Worm (Caenorhabditis elegans) whole organism, mixed stage, embryonic: ENCODE data around the gene lect-2.

Experiments
- bed-3 ChIP-seq: fragments of 200-800 bp; sonication (Bioruptor generic); optimal IDR thresholded peaks from 3 replicates; lab custom pipeline; 2018; ENCODE audit warnings: mild to moderate bottlenecking, missing genetic modification characterization, moderate library complexity, missing compliant biosample characterization
- elt-3 ChIP-seq: fragments of 150-350 bp; optimal IDR thresholded peaks from 2 replicates; lab custom pipeline; 2014; ENCODE audit warnings: missing biosample characterization, missing genetic modification characterization
- ham-2 ChIP-seq: fragments of 200-800 bp; sonication (Bioruptor generic); optimal IDR thresholded peaks from 2 replicates; lab custom pipeline; 2018; ENCODE audit warnings: mild to moderate bottlenecking, missing genetic modification characterization, missing compliant biosample characterization
- mab-5 ChIP-seq: fragments of 150-350 bp; optimal IDR thresholded peaks from 2 replicates; lab custom pipeline; 2014; ENCODE audit warnings: missing biosample characterization, missing genetic modification characterization
- nhr-2 ChIP-seq: fragments of 150-350 bp; optimal IDR thresholded peaks from 2 replicates; lab custom pipeline; 2014; ENCODE audit warnings: missing biosample characterization, missing genetic modification characterization
- nhr-237 ChIP-seq: fragments of 150-350 bp; optimal IDR thresholded peaks from 2 replicates; lab custom pipeline; 2014; ENCODE audit warnings: missing biosample characterization, missing genetic modification characterization
- nhr-76 ChIP-seq: sonication (generic microtip); optimal IDR thresholded peaks from 2 replicates; lab custom pipeline; 2017; ENCODE audit warnings: missing biosample characterization, missing genetic modification characterization
- pha-4 ChIP-seq: fragments of 150-350 bp; optimal IDR thresholded peaks from 2 replicates; lab custom pipeline; 2018; ENCODE audit warnings: missing biosample characterization, missing genetic modification reagents, missing genetic modification characterization
- tbx-8 ChIP-seq: fragments of 200-800 bp; sonication (Bioruptor generic); optimal IDR thresholded peaks from 2 replicates; lab custom pipeline; 2018; ENCODE audit warnings: mild to moderate bottlenecking, missing genetic modification characterization, moderate library complexity, missing compliant biosample characterization
- unc-39 ChIP-seq: fragments of 150-350 bp; optimal IDR thresholded peaks from 2 replicates; lab custom pipeline; 2014; ENCODE audit warnings: missing biosample characterization, missing genetic modification characterization
- unc-62 ChIP-seq: fragments of 150-350 bp; optimal IDR thresholded peaks from 2 replicates; lab custom pipeline; 2014; ENCODE audit warnings: missing biosample characterization, missing genetic modification reagents, missing genetic modification characterization
- ztf-11 ChIP-seq: fragments of 150-350 bp; optimal IDR thresholded peaks from 2 replicates; lab custom pipeline; 2014; ENCODE audit warnings: missing biosample characterization, missing genetic modification characterization

DNA sequence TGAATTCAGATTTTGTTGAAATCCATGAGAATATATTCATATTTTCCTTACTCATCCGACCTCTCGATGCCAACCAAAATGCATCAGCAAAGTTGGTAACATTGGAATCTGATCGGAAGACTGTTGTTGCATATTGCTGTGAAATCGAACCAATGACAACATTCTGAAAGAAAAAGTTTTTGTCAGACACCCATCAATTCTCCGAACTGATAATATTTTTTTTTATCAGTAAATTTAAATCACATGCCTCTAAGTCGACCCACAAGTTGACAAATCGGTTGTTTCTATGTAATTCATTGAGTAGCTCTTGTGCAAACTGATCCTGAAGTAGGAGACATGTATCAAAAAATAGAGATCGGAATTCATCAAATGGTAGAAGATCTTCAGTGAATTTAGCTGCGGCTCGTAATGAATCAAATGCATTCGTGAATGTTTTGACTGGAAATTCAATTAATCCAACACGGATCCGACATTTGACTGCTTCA is 39.5 kb downstream of the lect-2 start, which contains the start of gene col-74:
- TF ChIP-seq mab-5 (no peak), nhr-237 (tag; lab: Kevin White, UChicago) (no peak), pha-4 (tag; lab: Kevin White, UChicago) (no peak), ztf-11 (tag; lab: Kevin White, UChicago) (no peak), unc-62 (no peak), tbx-8 (GFP tag; lab: Kevin White, UChicago) (no peak), unc-39 (tag; lab: Kevin White, UChicago) (no peak), nhr-76 (tag; lab: Kevin White, UChicago) (no peak), nhr-2 (tag; lab: Kevin White, UChicago) (no peak), elt-3 (no peak), ham-2 (GFP tag; lab: Kevin White, UChicago) (no peak), bed-3 (GFP tag; lab: Kevin White, UChicago) (no peak)
